Worm (Caenorhabditis elegans) whole organism, L1 larva: ENCODE results near the gene W08F4.13.

Experiments
- C04F5.9 ChIP-seq: sonication (generic microtip); optimal IDR thresholded peaks from 2 replicates; lab custom pipeline; 2016; ENCODE audit warnings: missing genetic modification characterization, missing compliant biosample characterization
- F16B12.6 ChIP-seq: fragments of 150-350 bp; optimal IDR thresholded peaks from 2 replicates; lab custom pipeline; 2014; ENCODE audit warnings: missing biosample characterization, missing genetic modification characterization
- alr-1 ChIP-seq: fragments of 200-800 bp; sonication (Bioruptor generic); optimal IDR thresholded peaks from 2 replicates; lab custom pipeline; 2018; ENCODE audit warnings: borderline replicate concordance, mild to moderate bottlenecking, missing genetic modification characterization, missing compliant biosample characterization
- aly-2 ChIP-seq: fragments of 150-350 bp; optimal IDR thresholded peaks from 2 replicates; lab custom pipeline; 2014; ENCODE audit warnings: missing biosample characterization, missing genetic modification characterization
- blmp-1 ChIP-seq: fragments of 150-350 bp; optimal IDR thresholded peaks from 2 replicates; lab custom pipeline; 2014; ENCODE audit warnings: missing biosample characterization, missing genetic modification characterization
- ceh-63 ChIP-seq: fragments of 200-800 bp; sonication (Bioruptor generic); optimal IDR thresholded peaks from 2 replicates; lab custom pipeline; 2018; ENCODE audit warnings: mild to moderate bottlenecking, missing genetic modification characterization, missing compliant biosample characterization
- ceh-8 ChIP-seq: fragments of 200-800 bp; sonication (Bioruptor generic); optimal IDR thresholded peaks from 2 replicates; lab custom pipeline; 2018; ENCODE audit warnings: mild to moderate bottlenecking, missing genetic modification characterization, moderate library complexity, missing compliant biosample characterization
- ceh-82 ChIP-seq, 3 experiments: fragments of 150-350 bp in 1 of 3; sonication (generic microtip) in 2 of 3; optimal IDR thresholded peaks; 2 replicates each; lab custom pipeline; 2014 to 2017; ENCODE audit warnings: missing biosample characterization in 3 of 3, missing genetic modification characterization in 3 of 3
- ceh-88 ChIP-seq: fragments of 200-800 bp; sonication (Bioruptor generic); IDR thresholded peaks from 2 replicates; pipeline ENCODE4 v1.3.6; 2022; ENCODE audit warnings: missing genetic modification characterization, missing compliant biosample characterization
- dsc-1 ChIP-seq: sonication (generic microtip); optimal IDR thresholded peaks from 2 replicates; lab custom pipeline; 2016; ENCODE audit warnings: mild to moderate bottlenecking, missing genetic modification characterization, missing compliant biosample characterization
- efl-1 ChIP-seq, 4 experiments: fragments of 150-350 bp; optimal IDR thresholded peaks in 3 of 4; peaks in 1 of 4; 1 replicate in 1 of 4; 2 replicates in 3 of 4; lab custom pipeline; 2014; ENCODE audit warnings: missing biosample characterization in 2 of 4, missing genetic modification characterization in 2 of 4, missing genetic modification reagents in 2 of 4
- egl-13 ChIP-seq: sonication (generic microtip); optimal IDR thresholded peaks from 2 replicates; lab custom pipeline; 2016; ENCODE audit warnings: missing genotype, missing genetic modification reagents, missing genetic modification characterization, missing compliant biosample characterization
- elt-3 ChIP-seq, 6 experiments: fragments of 150-350 bp in 1 of 6; sonication (generic microtip); optimal IDR thresholded peaks; 2 replicates each; lab custom pipeline; 2017 to 2018; ENCODE audit warnings: missing biosample characterization in 6 of 6, missing genetic modification characterization in 6 of 6, inconsistent platforms in 1 of 6
- ets-5 ChIP-seq: fragments of 200-800 bp; sonication (Bioruptor generic); IDR thresholded peaks from 2 replicates; pipeline ENCODE4 v1.3.6; 2022; ENCODE audit warnings: missing genetic modification characterization, missing compliant biosample characterization
- fkh-4 ChIP-seq: sonication (generic microtip); optimal IDR thresholded peaks from 2 replicates; lab custom pipeline; 2016; ENCODE audit warnings: missing compliant biosample characterization, missing genetic modification characterization, borderline replicate concordance
- fkh-8 ChIP-seq: sonication (generic microtip); optimal IDR thresholded peaks from 2 replicates; lab custom pipeline; 2016; ENCODE audit warnings: mild to moderate bottlenecking, missing genetic modification characterization, missing compliant biosample characterization
- fos-1 ChIP-seq: fragments of 150-350 bp; optimal IDR thresholded peaks from 2 replicates; lab custom pipeline; 2014; ENCODE audit warnings: missing biosample characterization, missing genetic modification characterization
- grh-1 ChIP-seq: fragments of 200-800 bp; sonication (Bioruptor generic); IDR thresholded peaks from 2 replicates; pipeline ENCODE4 v1.3.6; 2022; ENCODE audit warnings: missing genetic modification reagents, missing genetic modification characterization, missing compliant biosample characterization
- hlh-4 ChIP-seq: sonication (generic microtip); optimal IDR thresholded peaks from 2 replicates; lab custom pipeline; 2016; ENCODE audit warnings: mild to moderate bottlenecking, missing genetic modification characterization, missing compliant biosample characterization
- hpl-2 ChIP-seq: fragments of 150-350 bp; optimal IDR thresholded peaks from 2 replicates; lab custom pipeline; 2014; ENCODE audit warnings: missing biosample characterization, missing genetic modification reagents, missing genetic modification characterization
- irx-1 ChIP-seq: sonication (generic microtip); optimal IDR thresholded peaks from 2 replicates; lab custom pipeline; 2016; ENCODE audit warnings: missing genetic modification characterization, missing compliant biosample characterization
- lin-14 ChIP-seq: fragments of 200-800 bp; sonication (Bioruptor generic); optimal IDR thresholded peaks from 2 replicates; lab custom pipeline; 2018; ENCODE audit warnings: mild to moderate bottlenecking, missing genetic modification characterization, moderate library complexity, missing compliant biosample characterization
- lin-15B ChIP-seq: fragments of 150-350 bp; sonication (generic microtip); optimal IDR thresholded peaks from 3 replicates; lab custom pipeline; 2014; ENCODE audit warnings: missing biosample characterization, missing genetic modification characterization
- lin-39 ChIP-seq: fragments of 150-350 bp; optimal IDR thresholded peaks from 2 replicates; lab custom pipeline; 2014; ENCODE audit warnings: missing biosample characterization, missing genetic modification reagents, missing genetic modification characterization
- lir-3 ChIP-seq: sonication (generic microtip); optimal IDR thresholded peaks from 2 replicates; lab custom pipeline; 2016; ENCODE audit warnings: mild to moderate bottlenecking, missing genetic modification characterization, moderate library complexity, missing compliant biosample characterization; ENCODE audit not compliant: poor library complexity
- mab-9 ChIP-seq: fragments of 200-800 bp; sonication (Bioruptor generic); IDR thresholded peaks from 2 replicates; pipeline ENCODE4 v1.3.6; 2022; ENCODE audit warnings: missing genetic modification reagents, missing genetic modification characterization, missing compliant biosample characterization
- mef-2 ChIP-seq: fragments of 150-350 bp; optimal IDR thresholded peaks from 2 replicates; lab custom pipeline; 2014; ENCODE audit warnings: missing biosample characterization, missing genetic modification characterization
- mep-1 ChIP-seq: fragments of 150-350 bp; optimal IDR thresholded peaks from 2 replicates; lab custom pipeline; 2014; ENCODE audit warnings: missing biosample characterization, missing genetic modification characterization
- nhr-11 ChIP-seq: fragments of 150-350 bp; optimal IDR thresholded peaks from 2 replicates; lab custom pipeline; 2014; ENCODE audit warnings: missing biosample characterization, missing genetic modification characterization
- nhr-20 ChIP-seq: sonication (generic microtip); optimal IDR thresholded peaks from 2 replicates; lab custom pipeline; 2016; ENCODE audit warnings: mild to moderate bottlenecking, missing genetic modification characterization, missing compliant biosample characterization
- nhr-237 ChIP-seq: fragments of 150-350 bp; optimal IDR thresholded peaks from 2 replicates; lab custom pipeline; 2014; ENCODE audit warnings: missing biosample characterization, missing genetic modification characterization
- nhr-28 ChIP-seq: fragments of 150-350 bp; optimal IDR thresholded peaks from 2 replicates; lab custom pipeline; 2014; ENCODE audit warnings: missing biosample characterization, missing genetic modification characterization
- nhr-47 ChIP-seq: sonication (generic microtip); optimal IDR thresholded peaks from 2 replicates; lab custom pipeline; 2016; ENCODE audit warnings: mild to moderate bottlenecking, missing genetic modification characterization, moderate library complexity, missing compliant biosample characterization
- nhr-76 ChIP-seq: sonication (generic microtip); optimal IDR thresholded peaks from 2 replicates; lab custom pipeline; 2017; ENCODE audit warnings: missing biosample characterization, missing genetic modification characterization
- nhr-77 ChIP-seq: fragments of 150-350 bp; optimal IDR thresholded peaks from 2 replicates; lab custom pipeline; 2014; ENCODE audit warnings: missing biosample characterization, missing genetic modification characterization
- nhr-90 ChIP-seq: sonication (generic microtip); optimal IDR thresholded peaks from 2 replicates; lab custom pipeline; 2016; ENCODE audit warnings: mild to moderate bottlenecking, missing genetic modification characterization, missing compliant biosample characterization; ENCODE audit not compliant: poor library complexity
- pax-3 ChIP-seq: fragments of 200-800 bp; sonication (Bioruptor generic); optimal IDR thresholded peaks from 2 replicates; lab custom pipeline; 2018; ENCODE audit warnings: mild to moderate bottlenecking, missing genetic modification characterization, moderate library complexity, missing compliant biosample characterization
- pqm-1 ChIP-seq: sonication (generic microtip); optimal IDR thresholded peaks from 3 replicates; lab custom pipeline; 2017; ENCODE audit warnings: missing biosample characterization, missing genetic modification characterization
- rnt-1 ChIP-seq: sonication (generic microtip); optimal IDR thresholded peaks from 2 replicates; lab custom pipeline; 2016; ENCODE audit warnings: mild to moderate bottlenecking, missing genetic modification characterization, moderate library complexity, missing compliant biosample characterization
- skn-1 ChIP-seq: fragments of 150-350 bp; optimal IDR thresholded peaks from 2 replicates; lab custom pipeline; 2014; ENCODE audit warnings: missing biosample characterization, missing genetic modification characterization
- snpc-4 ChIP-seq: fragments of 150-350 bp; optimal IDR thresholded peaks from 2 replicates; lab custom pipeline; 2014; ENCODE audit warnings: missing biosample characterization, missing genetic modification characterization
- snu-23 ChIP-seq: sonication (generic microtip); optimal IDR thresholded peaks from 2 replicates; lab custom pipeline; 2016; ENCODE audit warnings: missing genetic modification characterization, missing compliant biosample characterization
- sox-4 ChIP-seq: sonication (generic microtip); optimal IDR thresholded peaks from 2 replicates; lab custom pipeline; 2016; ENCODE audit warnings: missing genetic modification characterization, missing compliant biosample characterization
- sup-37 ChIP-seq: fragments of 200-800 bp; sonication (Bioruptor generic); optimal IDR thresholded peaks from 2 replicates; lab custom pipeline; 2018; ENCODE audit warnings: mild to moderate bottlenecking, missing genetic modification characterization, missing compliant biosample characterization
- tbx-2 ChIP-seq: sonication (generic microtip); optimal IDR thresholded peaks from 2 replicates; lab custom pipeline; 2016; ENCODE audit warnings: missing genetic modification characterization, missing compliant biosample characterization
- tlp-1 ChIP-seq: fragments of 150-350 bp; optimal IDR thresholded peaks from 2 replicates; lab custom pipeline; 2014; ENCODE audit warnings: missing biosample characterization, missing genetic modification characterization
- unc-130 ChIP-seq: fragments of 150-350 bp; optimal IDR thresholded peaks from 2 replicates; lab custom pipeline; 2017; ENCODE audit warnings: missing biosample characterization, missing genetic modification characterization, inconsistent platforms
- unc-30 ChIP-seq: sonication (generic microtip); optimal IDR thresholded peaks from 2 replicates; lab custom pipeline; 2017; ENCODE audit warnings: missing biosample characterization, missing genetic modification characterization
- unc-62 ChIP-seq: fragments of 150-350 bp; optimal IDR thresholded peaks from 2 replicates; lab custom pipeline; 2014; ENCODE audit warnings: missing biosample characterization, missing genetic modification reagents, missing genetic modification characterization
- unc-86 ChIP-seq: sonication (generic microtip); optimal IDR thresholded peaks from 2 replicates; lab custom pipeline; 2016; ENCODE audit warnings: missing genetic modification characterization, missing compliant biosample characterization
- unc-98 ChIP-seq: fragments of 200-800 bp; sonication (Bioruptor generic); IDR thresholded peaks from 2 replicates; pipeline ENCODE4 v1.3.6; 2022; ENCODE audit warnings: missing genetic modification characterization, missing compliant biosample characterization
- vab-15 ChIP-seq: sonication (generic microtip); optimal IDR thresholded peaks from 2 replicates; lab custom pipeline; 2017; ENCODE audit warnings: missing genotype, mild to moderate bottlenecking, missing genetic modification characterization, missing compliant biosample characterization
- zag-1 ChIP-seq: fragments of 150-350 bp; optimal IDR thresholded peaks from 2 replicates; lab custom pipeline; 2014; ENCODE audit warnings: missing biosample characterization, missing genetic modification characterization
- zip-4 ChIP-seq: fragments of 200-800 bp; sonication (Bioruptor generic); optimal IDR thresholded peaks from 2 replicates; lab custom pipeline; 2018; ENCODE audit warnings: mild to moderate bottlenecking, missing genetic modification characterization, moderate library complexity, missing compliant biosample characterization

W08F4.13 gene

DNA sequence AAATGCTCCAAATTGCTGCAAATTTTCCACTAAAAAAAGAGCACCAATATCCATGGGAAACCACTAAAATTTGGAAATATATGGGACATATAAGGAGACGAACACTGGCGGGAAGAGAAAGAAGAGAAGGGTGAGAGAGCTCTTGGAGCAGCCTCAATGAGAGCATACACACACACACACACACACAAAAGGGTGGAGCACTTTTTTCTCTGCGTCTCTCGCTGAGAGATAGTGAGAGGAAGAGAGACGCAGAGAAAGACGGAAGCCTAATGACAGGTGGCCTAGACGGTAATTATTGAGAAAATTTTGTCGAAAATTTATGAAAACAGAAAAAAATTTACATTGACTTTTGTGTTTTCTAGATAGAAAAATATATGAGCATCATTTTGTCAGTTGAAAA, 37.9 kb downstream of the W08F4.13 start (continued):
- TF ChIP-seq blmp-1 (tag; lab: Kevin White, UChicago) (no peak), tlp-1 (no peak), nhr-47 (tag; lab: Kevin White, UChicago) (no peak), unc-98 (GFP tag; lab: Robert Waterston, UW) (no peak), unc-86 (tag; lab: Kevin White, UChicago) (no peak), fkh-4 (tag; lab: Kevin White, UChicago) (no peak), lir-3 (tag; lab: Kevin White, UChicago) (no peak), nhr-77 (tag; lab: Kevin White, UChicago) (no peak), mef-2 (tag; lab: Kevin White, UChicago) (no peak), grh-1 (GFP tag; lab: Robert Waterston, UW) (no peak), lin-14 (GFP tag; lab: Kevin White, UChicago) (peak; percentile 66), mep-1 (tag; lab: Kevin White, UChicago) (no peak), fos-1 (no peak), nhr-28 (tag; lab: Kevin White, UChicago) (no peak), zip-4 (GFP tag; lab: Kevin White, UChicago) (no peak), nhr-20 (tag; lab: Kevin White, UChicago) (no peak), mab-9 (GFP tag; lab: Robert Waterston, UW) (no peak), ceh-82 (tag; optimal IDR thresholded peaks at IDR 0.05; lab: Kevin White, UChicago) (peak in 1 of 3 experiments; percentile 28), sup-37 (no peak), tbx-2 (tag; lab: Kevin White, UChicago) (no peak), ets-5 (no peak), fkh-8 (tag; lab: Kevin White, UChicago) (peak; percentile 13), alr-1 (tag; lab: Kevin White, UChicago) (no peak), C04F5.9 (tag; lab: Kevin White, UChicago) (no peak), egl-13 (tag; lab: Kevin White, UChicago) (no peak), aly-2 (no peak), efl-1 (optimal IDR thresholded peaks at IDR 0.05; lab: Kevin White, UChicago) (peak; percentile 64 to 80), efl-1 (GFP tag; optimal IDR thresholded peaks at IDR 0.05 in 1 of 2; lab: Kevin White, UChicago) (peak; percentile 22 to 87), sox-4 (tag; lab: Kevin White, UChicago) (no peak), F16B12.6 (peak; percentile 6), unc-62 (GFP tag; lab: Kevin White, UChicago) (no peak), lin-15B (tag; lab: Kevin White, UChicago) (no peak), unc-130 (tag; lab: Kevin White, UChicago) (no peak), unc-30 (no peak), elt-3 (tag; optimal IDR thresholded peaks at IDR 0.05; lab: Kevin White, UChicago) (no peak), ceh-88 (GFP tag; lab: Robert Waterston, UW) (no peak), skn-1 (tag; lab: Kevin White, UChicago) (peak; percentile 16), hlh-4 (no peak), nhr-76 (tag; lab: Kevin White, UChicago) (no peak), snu-23 (GFP tag; lab: Kevin White, UChicago) (no peak), hpl-2 (GFP tag; lab: Kevin White, UChicago) (no peak), nhr-90 (tag; lab: Kevin White, UChicago) (no peak), nhr-237 (tag; lab: Kevin White, UChicago) (no peak), dsc-1 (tag; lab: Kevin White, UChicago) (no peak), ceh-63 (GFP tag; lab: Kevin White, UChicago) (no peak), pax-3 (tag; lab: Kevin White, UChicago) (no peak), irx-1 (tag; lab: Kevin White, UChicago) (no peak), snpc-4 (tag; lab: Kevin White, UChicago) (no peak), ceh-8 (GFP tag; lab: Kevin White, UChicago) (no peak), vab-15 (no peak), rnt-1 (tag; lab: Kevin White, UChicago) (peak; percentile 54), lin-39 (no peak), pqm-1 (tag; lab: Kevin White, UChicago) (no peak), zag-1 (no peak), nhr-11 (tag; lab: Kevin White, UChicago) (no peak)
